Fruit fly (Drosophila melanogaster): ENCODE results near the gene TTLL4A.

DNA sequence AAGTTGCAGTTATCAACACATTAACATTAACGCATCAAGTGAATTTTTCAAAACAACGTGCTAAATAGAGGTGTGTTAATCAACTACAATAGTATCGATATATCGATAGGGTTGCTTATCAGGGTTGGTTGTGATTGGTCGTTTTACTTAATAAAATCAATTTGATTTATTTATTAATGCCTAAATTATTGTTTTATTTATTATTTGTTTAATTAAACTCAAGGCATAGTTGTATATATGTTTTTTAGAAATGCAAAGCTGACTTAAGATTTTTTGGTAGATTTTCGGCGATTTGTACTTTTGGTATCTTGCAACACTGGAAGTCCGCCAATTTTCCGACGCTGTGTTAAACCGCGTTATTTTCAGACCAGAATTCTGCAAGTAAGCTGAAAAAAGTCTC lies 21.8 kb downstream of the TTLL4A start, which contains the start of the genes Art8 and dUTPase:
- TF ChIP-seq Dll (optimal IDR thresholded peaks at IDR 0.05) = no peak
- no peak for TF ChIP-seq CG8478 (optimal IDR thresholded peaks at IDR 0.05)

Data from whole organism.